Fruit fly (Drosophila melanogaster) whole organism, adult: ENCODE results near the gene fy.

ENCODE experiments used
- CG11617 ChIP-seq: fragments of 200-800 bp; sonication (Bioruptor generic); optimal IDR thresholded peaks from 2 replicates; lab custom pipeline; 2017; ENCODE audit warnings: mild to moderate bottlenecking, missing biosample characterization, missing genetic modification reagents, missing genetic modification characterization
- CG12768 ChIP-seq: fragments of 200-800 bp; sonication (Bioruptor generic); optimal IDR thresholded peaks from 2 replicates; lab custom pipeline; 2017; ENCODE audit warnings: missing biosample characterization, missing genetic modification characterization, mild to moderate bottlenecking, moderate library complexity, missing genetic modification reagents
- CG14711 ChIP-seq: fragments of 200-800 bp; sonication (Bioruptor generic); optimal IDR thresholded peaks from 2 replicates; lab custom pipeline; 2018; ENCODE audit warnings: missing biosample characterization, mild to moderate bottlenecking, missing genetic modification characterization, moderate library complexity
- CG1620 ChIP-seq: fragments of 200-800 bp; sonication (Bioruptor generic); optimal IDR thresholded peaks from 2 replicates; lab custom pipeline; 2016; ENCODE audit warnings: missing biosample characterization, missing genetic modification characterization
- CG33017 ChIP-seq: fragments of 200-800 bp; sonication (Bioruptor generic); optimal IDR thresholded peaks from 2 replicates; lab custom pipeline; 2018; ENCODE audit warnings: missing biosample characterization, mild to moderate bottlenecking, missing genetic modification characterization, moderate library complexity
- CG5204 ChIP-seq: fragments of 200-800 bp; sonication (Bioruptor generic); optimal IDR thresholded peaks from 2 replicates; lab custom pipeline; 2016; ENCODE audit warnings: missing biosample characterization, missing genetic modification characterization
- CG7045 ChIP-seq: fragments of 200-800 bp; sonication (Bioruptor generic); optimal IDR thresholded peaks from 2 replicates; lab custom pipeline; 2017; ENCODE audit warnings: missing biosample characterization, mild to moderate bottlenecking, missing genetic modification characterization
- CG7101 ChIP-seq: fragments of 200-800 bp; sonication (Bioruptor generic); optimal IDR thresholded peaks from 2 replicates; lab custom pipeline; 2018; ENCODE audit warnings: missing biosample characterization, mild to moderate bottlenecking, missing genetic modification characterization, moderate library complexity
- Clk ChIP-seq: fragments of 200-800 bp; sonication (Bioruptor generic); optimal IDR thresholded peaks from 2 replicates; lab custom pipeline; 2017; ENCODE audit warnings: missing biosample characterization, missing genetic modification characterization
- Crg-1 ChIP-seq: fragments of 200-800 bp; sonication (Bioruptor generic); optimal IDR thresholded peaks from 2 replicates; lab custom pipeline; 2016; ENCODE audit warnings: missing biosample characterization, missing genetic modification characterization
- Hr96 ChIP-seq: fragments of 200-800 bp; sonication (Bioruptor generic); optimal IDR thresholded peaks from 2 replicates; lab custom pipeline; 2016; ENCODE audit warnings: missing biosample characterization, missing genetic modification characterization
- Mnt ChIP-seq: fragments of 200-800 bp; sonication (Bioruptor generic); optimal IDR thresholded peaks from 2 replicates; lab custom pipeline; 2016; ENCODE audit warnings: missing biosample characterization, mild to moderate bottlenecking, missing genetic modification characterization
- bab1 ChIP-seq: fragments of 200-800 bp; sonication (Bioruptor generic); optimal IDR thresholded peaks from 3 replicates; lab custom pipeline; 2019; ENCODE audit warnings: missing biosample characterization, mild to moderate bottlenecking, missing genetic modification characterization, moderate library complexity
- cic ChIP-seq: fragments of 200-800 bp; sonication (Bioruptor generic); optimal IDR thresholded peaks from 2 replicates; lab custom pipeline; 2017; ENCODE audit warnings: missing biosample characterization, mild to moderate bottlenecking, missing genetic modification characterization, moderate library complexity
- cnc ChIP-seq, 2 experiments: fragments of >200 bp; optimal IDR thresholded peaks; 2 replicates each; lab custom pipeline; 2017
- kay ChIP-seq: fragments of 200-800 bp; sonication (Bioruptor generic); peaks from one replicate; lab custom pipeline; 2016; ENCODE audit warnings: missing biosample characterization, missing genetic modification characterization, borderline replicate concordance
- ovo ChIP-seq: fragments of 200-800 bp; sonication (Bioruptor generic); optimal IDR thresholded peaks from 2 replicates; lab custom pipeline; 2016; ENCODE audit warnings: missing biosample characterization, missing genetic modification characterization
- pad ChIP-seq: fragments of 200-800 bp; sonication (Bioruptor generic); optimal IDR thresholded peaks from 3 replicates; lab custom pipeline; 2017; ENCODE audit warnings: missing biosample characterization, missing genetic modification characterization, mild to moderate bottlenecking, moderate library complexity, missing genetic modification reagents
- tj ChIP-seq: fragments of 200-800 bp; sonication (Bioruptor generic); optimal IDR thresholded peaks from 3 replicates; lab custom pipeline; 2017; ENCODE audit warnings: missing biosample characterization, mild to moderate bottlenecking, missing genetic modification characterization, moderate library complexity
- toe ChIP-seq: fragments of 200-800 bp; sonication (Bioruptor generic); optimal IDR thresholded peaks from 2 replicates; lab custom pipeline; 2016; ENCODE audit warnings: missing biosample characterization, missing genetic modification characterization

Gene fy

DNA sequence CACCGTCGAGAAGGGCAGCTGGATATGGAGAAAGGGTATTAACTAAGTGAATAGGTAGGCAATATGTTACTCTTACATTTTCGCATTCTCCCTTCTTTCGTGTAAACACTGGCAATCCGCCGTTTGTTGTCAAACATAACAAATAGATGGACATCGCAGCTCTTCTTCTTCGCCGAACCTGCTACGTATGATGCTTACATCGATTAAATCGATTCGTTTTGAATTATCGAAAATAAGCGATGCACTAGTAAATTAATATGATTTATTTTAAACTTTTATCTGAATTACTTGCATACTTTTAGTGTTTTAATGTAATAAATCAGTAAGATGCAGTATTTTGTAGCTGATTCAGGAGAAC, at the start of gene fy:
fy (minus strand) TSS at position 353 of the 358 bp plus-strand sequence.
- no peak for TF ChIP-seq CG33017 (tag; lab: Kevin White, UChicago)
- TF ChIP-seq CG7101 (tag; lab: Kevin White, UChicago): no peak

DNA sequence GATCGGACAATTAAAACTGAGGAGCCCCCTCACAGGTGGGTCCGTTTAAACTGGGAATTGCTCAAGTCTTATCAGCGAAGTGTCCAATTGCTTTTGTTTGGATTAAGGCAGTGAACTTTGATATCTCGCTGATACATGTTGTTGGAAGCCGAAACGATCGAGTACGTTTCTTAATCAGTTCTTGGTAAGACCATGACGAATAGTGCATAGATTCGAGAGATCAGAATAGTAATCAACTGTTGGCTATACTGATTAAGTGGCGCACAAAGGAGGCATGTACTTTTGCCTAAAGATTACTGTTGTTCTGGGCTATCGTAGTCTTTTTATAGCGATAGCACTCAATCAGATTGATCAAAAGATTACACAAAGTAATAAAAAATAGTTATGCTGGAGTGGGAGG, 48.4 kb upstream of the fy start:
- no peak for TF ChIP-seq Crg-1
- no peak for TF ChIP-seq CG12768 (GFP tag; lab: Kevin White, UChicago)
- TF ChIP-seq cnc (optimal IDR thresholded peaks at IDR 0.05; lab: Kevin White, UChicago): no peak
- no peak for TF ChIP-seq toe (GFP tag; lab: Kevin White, UChicago)
- TF ChIP-seq pad (GFP tag; lab: Kevin White, UChicago): no peak
- TF ChIP-seq kay (GFP tag; lab: Kevin White, UChicago): peak; percentile 83
- TF ChIP-seq cic (GFP tag; lab: Kevin White, UChicago): peak; percentile 41
- TF ChIP-seq CG33017 (tag; lab: Kevin White, UChicago): no peak
- no peak for TF ChIP-seq tj (GFP tag; lab: Kevin White, UChicago)

DNA sequence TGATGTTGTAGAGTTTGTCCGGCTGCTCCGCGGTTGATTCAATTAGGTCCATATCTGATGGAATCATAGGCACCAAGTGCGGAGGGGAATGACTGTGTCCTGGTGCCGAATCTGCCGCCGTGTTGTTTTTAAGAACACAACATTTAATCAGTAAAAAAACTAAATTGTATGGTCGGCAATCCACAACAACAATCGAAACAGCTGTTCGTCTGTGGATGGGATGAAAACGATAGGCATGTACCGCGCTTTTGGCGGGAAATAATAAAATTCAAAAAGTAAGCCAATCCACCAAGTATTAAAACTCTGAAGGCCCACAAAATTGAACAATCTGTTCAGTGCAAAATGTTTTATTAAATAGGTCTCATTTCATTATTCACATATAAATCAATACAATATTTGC, 46.3 kb upstream of the fy start, which contains the start of gene Aasdh:
Aasdh (minus strand) TSS at position 219 of the 400 bp plus-strand sequence.
- no peak for TF ChIP-seq Hr96 (GFP tag; lab: Kevin White, UChicago)
- TF ChIP-seq tj (GFP tag; lab: Kevin White, UChicago): no peak
- no peak for TF ChIP-seq kay (GFP tag; lab: Kevin White, UChicago)
- no peak for TF ChIP-seq Clk

dm6 chr2L:8442147-8442546, 39.1 kb upstream of the fy start, which contains the start of gene CG31897:
CG31897 (plus strand) TSS chr2L:8442447.
- no peak for TF ChIP-seq kay (GFP tag; lab: Kevin White, UChicago)
- no peak for TF ChIP-seq CG7045 (GFP tag; lab: Kevin White, UChicago)
- TF ChIP-seq bab1 (GFP tag; lab: Kevin White, UChicago): no peak
- TF ChIP-seq CG12768 (GFP tag; lab: Kevin White, UChicago): no peak
- TF ChIP-seq toe (GFP tag; lab: Kevin White, UChicago): no peak
- no peak for TF ChIP-seq CG7101 (tag; lab: Kevin White, UChicago)
- no peak for TF ChIP-seq CG1620 (GFP tag; lab: Kevin White, UChicago)
- TF ChIP-seq pad (GFP tag; lab: Kevin White, UChicago): no peak
- no peak for TF ChIP-seq cnc (optimal IDR thresholded peaks at IDR 0.05; lab: Kevin White, UChicago)
- TF ChIP-seq Crg-1: no peak
- no peak for TF ChIP-seq CG14711 (tag; lab: Kevin White, UChicago)
- no peak for TF ChIP-seq CG5204 (GFP tag; lab: Kevin White, UChicago)
- TF ChIP-seq Hr96 (GFP tag; lab: Kevin White, UChicago): no peak
- no peak for TF ChIP-seq cic (GFP tag; lab: Kevin White, UChicago)
- no peak for TF ChIP-seq Clk
- no peak for TF ChIP-seq Mnt (GFP tag; lab: Kevin White, UChicago)

dm6 chr2L:8438052-8438451, 35.0 kb upstream of the fy start, which contains the start of gene mus201:
mus201 (plus strand) TSS chr2L:8438169.
- TF ChIP-seq CG11617 (GFP tag; lab: Kevin White, UChicago): no peak
- TF ChIP-seq CG7045 (GFP tag; lab: Kevin White, UChicago): no peak
- TF ChIP-seq tj (GFP tag; lab: Kevin White, UChicago): no peak
- TF ChIP-seq CG12768 (GFP tag; lab: Kevin White, UChicago): no peak
- peak; percentile 31 for TF ChIP-seq bab1 (GFP tag; lab: Kevin White, UChicago)
- no peak for TF ChIP-seq Mnt (GFP tag; lab: Kevin White, UChicago)
- no peak for TF ChIP-seq cic (GFP tag; lab: Kevin White, UChicago)
- peak; percentile 42 for TF ChIP-seq CG1620 (GFP tag; lab: Kevin White, UChicago)
- no peak for TF ChIP-seq CG5204 (GFP tag; lab: Kevin White, UChicago)
- TF ChIP-seq Crg-1: no peak
- no peak for TF ChIP-seq cnc (optimal IDR thresholded peaks at IDR 0.05; lab: Kevin White, UChicago)
- TF ChIP-seq CG33017 (tag; lab: Kevin White, UChicago): no peak
- no peak for TF ChIP-seq ovo
- no peak for TF ChIP-seq Hr96 (GFP tag; lab: Kevin White, UChicago)
- TF ChIP-seq Clk: no peak
- no peak for TF ChIP-seq CG7101 (tag; lab: Kevin White, UChicago)
- TF ChIP-seq toe (GFP tag; lab: Kevin White, UChicago): no peak
- TF ChIP-seq CG14711 (tag; lab: Kevin White, UChicago): peak; percentile 16
- TF ChIP-seq pad (GFP tag; lab: Kevin White, UChicago): peak; percentile 10
- peak; percentile 94 for TF ChIP-seq kay (GFP tag; lab: Kevin White, UChicago)

dm6 chr2L:8437176-8437575, 34.1 kb upstream of the fy start, which contains the start of the genes D12 and Chrac-14:
D12 (minus strand) TSS chr2L:8437365.
Chrac-14 (plus strand) TSS chr2L:8437405.
- TF ChIP-seq cic (GFP tag; lab: Kevin White, UChicago) (no peak), CG1620 (GFP tag; lab: Kevin White, UChicago) (peak; percentile 48), CG7101 (tag; lab: Kevin White, UChicago) (peak; percentile 24), toe (GFP tag; lab: Kevin White, UChicago) (no peak), CG7045 (GFP tag; lab: Kevin White, UChicago) (no peak), tj (GFP tag; lab: Kevin White, UChicago) (no peak), pad (GFP tag; lab: Kevin White, UChicago) (peak; percentile 10), bab1 (GFP tag; lab: Kevin White, UChicago) (peak; percentile 15), cnc (optimal IDR thresholded peaks at IDR 0.05; lab: Kevin White, UChicago) (no peak), Mnt (GFP tag; lab: Kevin White, UChicago) (peak; percentile 65), CG5204 (GFP tag; lab: Kevin White, UChicago) (no peak), Crg-1 (peak; percentile 23), kay (GFP tag; lab: Kevin White, UChicago) (no peak)
